Fruit fly (Drosophila melanogaster) whole organism, embryonic: ENCODE results near the gene IRSp53.

Source experiments
- ATbp ChIP-seq: fragments of 200-800 bp; sonication (Bioruptor generic); optimal IDR thresholded peaks from 2 replicates; lab custom pipeline; 2017; ENCODE audit warnings: missing biosample characterization, mild to moderate bottlenecking, missing genetic modification characterization, missing genetic modification reagents
- CG10209 ChIP-seq: fragments of 200-800 bp; sonication (Bioruptor generic); optimal IDR thresholded peaks from 3 replicates; lab custom pipeline; 2017; ENCODE audit warnings: missing biosample characterization, mild to moderate bottlenecking, missing genetic modification characterization, missing genetic modification reagents
- CG11695 ChIP-seq: fragments of 200-800 bp; sonication (Bioruptor generic); IDR thresholded peaks from 3 replicates; pipeline ENCODE4 v1.3.6; 2022; ENCODE audit warnings: missing biosample characterization, missing genetic modification characterization
- CG11723 ChIP-seq: fragments of 200-800 bp; sonication (Bioruptor generic); optimal IDR thresholded peaks from 2 replicates; lab custom pipeline; 2017; ENCODE audit warnings: missing biosample characterization, mild to moderate bottlenecking, missing genetic modification characterization
- CG12769 ChIP-seq: fragments of 200-800 bp; sonication (Bioruptor generic); optimal IDR thresholded peaks from 2 replicates; lab custom pipeline; 2019; ENCODE audit warnings: missing biosample characterization, mild to moderate bottlenecking, missing genetic modification characterization, moderate library complexity
- CG13894 ChIP-seq: fragments of 200-800 bp; sonication (Bioruptor generic); optimal IDR thresholded peaks from 3 replicates; lab custom pipeline; 2018; ENCODE audit warnings: missing biosample characterization, mild to moderate bottlenecking, missing genetic modification characterization, moderate library complexity
- CG15011 ChIP-seq: fragments of 200-800 bp; sonication (Bioruptor generic); optimal IDR thresholded peaks from 3 replicates; lab custom pipeline; 2018; ENCODE audit warnings: missing biosample characterization, mild to moderate bottlenecking, missing genetic modification characterization
- CG17359 ChIP-seq: fragments of 200-800 bp; sonication (Bioruptor generic); optimal IDR thresholded peaks from 3 replicates; lab custom pipeline; 2018; ENCODE audit warnings: missing biosample characterization, mild to moderate bottlenecking, missing genetic modification characterization, moderate library complexity
- CG18262 ChIP-seq: fragments of 200-800 bp; optimal IDR thresholded peaks from 3 replicates; lab custom pipeline; 2019; ENCODE audit warnings: missing biosample characterization, mild to moderate bottlenecking, missing genetic modification characterization, moderate library complexity
- CG1832 ChIP-seq: fragments of 200-800 bp; sonication (Bioruptor generic); optimal IDR thresholded peaks from 2 replicates; lab custom pipeline; 2017; ENCODE audit warnings: missing biosample characterization, mild to moderate bottlenecking, missing genetic modification characterization, inconsistent platforms
- CG3163 ChIP-seq: fragments of 200-800 bp; sonication (Bioruptor generic); optimal IDR thresholded peaks from 3 replicates; lab custom pipeline; 2016; ENCODE audit warnings: missing biosample characterization, missing genetic modification characterization
- CG32532 ChIP-seq: fragments of 200-800 bp; sonication (Bioruptor generic); IDR thresholded peaks from 2 replicates; pipeline ENCODE4 v1.3.6; 2022; ENCODE audit warnings: missing biosample characterization, missing genetic modification characterization
- CG3407 ChIP-seq: fragments of 200-800 bp; sonication (Bioruptor generic); optimal IDR thresholded peaks from 2 replicates; lab custom pipeline; 2018; ENCODE audit warnings: missing biosample characterization, mild to moderate bottlenecking, missing genetic modification characterization
- CG34224 ChIP-seq: fragments of 200-800 bp; sonication (Bioruptor generic); IDR thresholded peaks from 3 replicates; pipeline ENCODE4 v1.3.6; 2022; ENCODE audit warnings: missing biosample characterization, missing genetic modification characterization; ENCODE audit not compliant: partially characterized antibody
- CG4360 ChIP-seq: fragments of 200-800 bp; sonication (Bioruptor generic); IDR thresholded peaks from 2 replicates; pipeline ENCODE4 v1.3.6; 2022; ENCODE audit warnings: missing biosample characterization, missing genetic modification characterization
- CG43689 ChIP-seq: fragments of 200-800 bp; sonication (Bioruptor generic); IDR thresholded peaks from 2 replicates; pipeline ENCODE4 v1.3.6; 2022; ENCODE audit warnings: missing biosample characterization, missing genetic modification characterization
- CG6689 ChIP-seq: fragments of 200-800 bp; sonication (Bioruptor generic); IDR thresholded peaks from 2 replicates; pipeline ENCODE4 v1.3.6; 2022; ENCODE audit warnings: missing biosample characterization, missing genetic modification characterization
- CG7357 ChIP-seq: fragments of 200-800 bp; sonication (Bioruptor generic); IDR thresholded peaks from 3 replicates; pipeline ENCODE4 v1.3.6; 2022; ENCODE audit warnings: missing biosample characterization, missing genetic modification characterization
- CG7556 ChIP-seq: fragments of 200-800 bp; sonication (Bioruptor generic); optimal IDR thresholded peaks from 2 replicates; lab custom pipeline; 2017; ENCODE audit warnings: missing biosample characterization, mild to moderate bottlenecking, missing genetic modification characterization
- CG7987 ChIP-seq: fragments of 200-800 bp; sonication (Bioruptor generic); optimal IDR thresholded peaks from 2 replicates; lab custom pipeline; 2018; ENCODE audit warnings: missing biosample characterization, mild to moderate bottlenecking, missing genetic modification characterization, moderate library complexity
- CG8281 ChIP-seq: fragments of 200-800 bp; sonication (Bioruptor generic); optimal IDR thresholded peaks from 2 replicates; lab custom pipeline; 2018; ENCODE audit warnings: missing biosample characterization, mild to moderate bottlenecking, missing genetic modification characterization, moderate library complexity
- Dbx ChIP-seq: fragments of 200-800 bp; sonication (Bioruptor generic); IDR thresholded peaks from 3 replicates; pipeline ENCODE4 v1.3.6; 2022; ENCODE audit warnings: missing biosample characterization, missing genetic modification characterization
- Hmr ChIP-seq: fragments of 200-800 bp; sonication (Bioruptor generic); optimal IDR thresholded peaks from 3 replicates; lab custom pipeline; 2017; ENCODE audit warnings: mild to moderate bottlenecking, missing biosample characterization, missing genetic modification reagents, missing genetic modification characterization
- Lhr ChIP-seq: fragments of 200-800 bp; sonication (Bioruptor generic); optimal IDR thresholded peaks from 3 replicates; lab custom pipeline; 2017; ENCODE audit warnings: mild to moderate bottlenecking, missing biosample characterization, missing genetic modification reagents, missing genetic modification characterization
- Med ChIP-seq: fragments of 200-800 bp; sonication (Bioruptor generic); peaks from one replicate; lab custom pipeline; 2016; ENCODE audit warnings: missing biosample characterization, missing genetic modification characterization, mild to moderate bottlenecking, inconsistent platforms, moderate library complexity
- Pdp1 ChIP-seq, 2 experiments: fragments of 200-800 bp; sonication (Bioruptor generic); optimal IDR thresholded peaks; 3 replicates each; lab custom pipeline; 2016; ENCODE audit warnings: missing biosample characterization in 2 of 2, missing genetic modification characterization in 2 of 2, mild to moderate bottlenecking in 1 of 2, moderate library complexity in 1 of 2
- Ravus ChIP-seq: fragments of 200-800 bp; sonication (Bioruptor generic); IDR thresholded peaks from 2 replicates; pipeline ENCODE4 v1.3.6; 2022; ENCODE audit warnings: missing biosample characterization, missing genetic modification characterization
- abd-A ChIP-seq: fragments of 200-800 bp; sonication (Bioruptor generic); optimal IDR thresholded peaks from 3 replicates; lab custom pipeline; 2019; ENCODE audit warnings: missing biosample characterization, mild to moderate bottlenecking, missing genetic modification characterization, moderate library complexity
- ac ChIP-seq: fragments of 200-800 bp; sonication (Bioruptor generic); optimal IDR thresholded peaks from 3 replicates; lab custom pipeline; 2017; ENCODE audit warnings: missing biosample characterization, mild to moderate bottlenecking, missing genetic modification characterization
- amos ChIP-seq: fragments of 200-800 bp; sonication (Bioruptor generic); IDR thresholded peaks from 2 replicates; pipeline ENCODE4 v1.3.6; 2022; ENCODE audit warnings: missing biosample characterization, missing genetic modification characterization; ENCODE audit not compliant: partially characterized antibody
- aop ChIP-seq: fragments of 200-800 bp; sonication (Bioruptor generic); IDR thresholded peaks from 2 replicates; pipeline ENCODE4 v1.3.6; 2022; ENCODE audit warnings: missing biosample characterization, missing genetic modification characterization
- ash1 ChIP-seq: fragments of 200-800 bp; sonication (Bioruptor generic); optimal IDR thresholded peaks from 2 replicates; lab custom pipeline; 2018; ENCODE audit warnings: missing biosample characterization, mild to moderate bottlenecking, missing genetic modification characterization
- bab2 ChIP-seq: fragments of 200-800 bp; sonication (Bioruptor generic); optimal IDR thresholded peaks from 2 replicates; lab custom pipeline; 2016; ENCODE audit warnings: missing biosample characterization, missing genetic modification characterization
- chm ChIP-seq: fragments of 200-800 bp; sonication (Bioruptor generic); IDR thresholded peaks from 2 replicates; pipeline ENCODE4 v1.3.6; 2022; ENCODE audit warnings: missing biosample characterization, missing genetic modification characterization
- gsb ChIP-seq: fragments of 200-800 bp; sonication (Bioruptor generic); IDR thresholded peaks from 2 replicates; pipeline ENCODE4 v1.3.6; 2022; ENCODE audit warnings: missing biosample characterization, missing genetic modification characterization
- hkb ChIP-seq, 2 experiments: fragments of 200-800 bp in 1 of 2; fragments of >200 bp in 1 of 2; sonication (Bioruptor generic) in 1 of 2; IDR thresholded peaks in 1 of 2; optimal IDR thresholded peaks in 1 of 2; 2 replicates each; pipeline versions ENCODE4 v1.3.6 to Lab custom; 2017 to 2022; ENCODE audit warnings: missing biosample characterization in 1 of 2, missing genetic modification characterization in 1 of 2
- insv ChIP-seq, 2 experiments: fragments of 200-800 bp; sonication (Bioruptor generic); optimal IDR thresholded peaks; 3 replicates each; lab custom pipeline; 2016 to 2018; ENCODE audit warnings: missing biosample characterization in 2 of 2, missing genetic modification characterization in 2 of 2
- jumu ChIP-seq: fragments of 200-800 bp; sonication (Bioruptor generic); optimal IDR thresholded peaks from 3 replicates; lab custom pipeline; 2016; ENCODE audit warnings: missing biosample characterization, missing genetic modification characterization
- nmo ChIP-seq: fragments of 200-800 bp; sonication (Bioruptor generic); optimal IDR thresholded peaks from 2 replicates; lab custom pipeline; 2018; ENCODE audit warnings: missing biosample characterization, mild to moderate bottlenecking, missing genetic modification characterization, moderate library complexity
- pan ChIP-seq, 4 experiments: fragments of >200 bp in 3 of 4; fragments of 200-800 bp in 1 of 4; sonication (Bioruptor generic) in 1 of 4; optimal IDR thresholded peaks in 3 of 4; IDR thresholded peaks in 1 of 4; 2 replicates each; pipeline versions ENCODE4 v1.3.6 to Lab custom; 2017 to 2022; ENCODE audit warnings: missing biosample characterization in 2 of 4, missing genetic modification characterization in 2 of 4, mixed read lengths in 1 of 4
- row ChIP-seq: fragments of 200-800 bp; sonication (Bioruptor generic); IDR thresholded peaks from 3 replicates; pipeline ENCODE4 v1.3.6; 2022; ENCODE audit warnings: missing biosample characterization, missing genetic modification characterization
- sc ChIP-seq, 3 experiments: fragments of >200 bp in 2 of 3; fragments of 200-800 bp in 1 of 3; sonication (Bioruptor generic) in 1 of 3; optimal IDR thresholded peaks; 2 replicates in 2 of 3; 3 replicates in 1 of 3; lab custom pipeline; 2017; ENCODE audit warnings: mild to moderate bottlenecking in 1 of 3, missing biosample characterization in 1 of 3, missing genetic modification characterization in 1 of 3, missing genetic modification reagents in 1 of 3
- sens-2 ChIP-seq: fragments of 200-800 bp; sonication (Bioruptor generic); IDR thresholded peaks from 2 replicates; pipeline ENCODE4 v1.3.6; 2022; ENCODE audit warnings: missing biosample characterization, missing genetic modification characterization
- sqz ChIP-seq: fragments of 200-800 bp; sonication (Bioruptor generic); optimal IDR thresholded peaks from 3 replicates; lab custom pipeline; 2018; ENCODE audit warnings: missing biosample characterization, mild to moderate bottlenecking, missing genetic modification characterization
- sr ChIP-seq: fragments of 200-800 bp; sonication (Bioruptor generic); IDR thresholded peaks from 3 replicates; pipeline ENCODE4 v1.3.6; 2022; ENCODE audit warnings: missing biosample characterization, missing genetic modification characterization
- tll ChIP-seq, 2 experiments: fragments of 200-800 bp in 1 of 2; fragments of >200 bp in 1 of 2; sonication (Bioruptor generic) in 1 of 2; optimal IDR thresholded peaks; 2 replicates each; lab custom pipeline; 2017 to 2019; ENCODE audit warnings: missing biosample characterization in 2 of 2, missing genetic modification characterization in 2 of 2, mild to moderate bottlenecking in 1 of 2, moderate library complexity in 1 of 2
- zfh1 ChIP-seq: fragments of 200-800 bp; sonication (Bioruptor generic); IDR thresholded peaks from 3 replicates; pipeline ENCODE4 v1.3.6; 2022; ENCODE audit warnings: missing biosample characterization, missing genetic modification characterization

Gene IRSp53

dm6 chr3L:11119901-11120418, 15.9 kb upstream of the IRSp53 start (continued):
- no peak for TF ChIP-seq gsb (GFP tag; lab: Robert Waterston, UW)
- TF ChIP-seq insv (GFP tag; optimal IDR thresholded peaks at IDR 0.05; lab: Kevin White, UChicago), result peak in 1 of 2 experiments; percentile 62
- peak; percentile 48 for TF ChIP-seq CG15011
- no peak for TF ChIP-seq Lhr (GFP tag; lab: Kevin White, UChicago)
- TF ChIP-seq CG18262, result no peak
- no peak for TF ChIP-seq aop
- peak; percentile 96 for TF ChIP-seq abd-A (tag; lab: Kevin White, UChicago)
- TF ChIP-seq CG7357 (GFP tag; lab: Robert Waterston, UW), result no peak
- TF ChIP-seq chm (GFP tag; lab: Robert Waterston, UW), result 0 out of 2 replicates have a peak, but pooled peaks have one; percentile 11
- no peak for TF ChIP-seq Ravus (GFP tag; lab: Robert Waterston, UW)
- TF ChIP-seq sqz (GFP tag; lab: Kevin White, UChicago), result no peak
- TF ChIP-seq sr (GFP tag; lab: Robert Waterston, UW), result peak; percentile 37; the same call in 1 of the 3 replicates
- no peak for TF ChIP-seq hkb (optimal IDR thresholded peaks at IDR 0.05; lab: Kevin White, UChicago)
- TF ChIP-seq hkb (GFP tag; IDR thresholded peaks at IDR 0.05; lab: Robert Waterston, UW), result 0 out of 2 replicates have a peak, but pooled peaks have one; percentile 13
- TF ChIP-seq CG4360, result peak; percentile 5; the same call in 1 of the 2 replicates
- peak; percentile 22 for TF ChIP-seq CG7987 (GFP tag; lab: Kevin White, UChicago)
- peak; percentile 66 for TF ChIP-seq ATbp (GFP tag; lab: Kevin White, UChicago)
- peak in 1 of 2 experiments; percentile 100 for TF ChIP-seq Pdp1 (GFP tag; optimal IDR thresholded peaks at IDR 0.05; lab: Kevin White, UChicago)
- peak; percentile 40 for TF ChIP-seq CG17359 (tag; lab: Kevin White, UChicago)
- no peak; the same call in 1 of the 2 replicates for TF ChIP-seq amos (GFP tag; lab: Robert Waterston, UW)
- TF ChIP-seq CG34224, result no peak
- TF ChIP-seq CG43689 (GFP tag; lab: Robert Waterston, UW), result no peak
- no peak for TF ChIP-seq CG1832 (GFP tag; lab: Kevin White, UChicago)
- peak; percentile 14 for TF ChIP-seq jumu (GFP tag; lab: Kevin White, UChicago)
- TF ChIP-seq CG3163 (GFP tag; lab: Kevin White, UChicago), result peak; percentile 65
- peak; percentile 1 for TF ChIP-seq CG8281 (tag; lab: Kevin White, UChicago)
- peak; percentile 30 for TF ChIP-seq CG10209 (GFP tag; lab: Kevin White, UChicago)
- TF ChIP-seq CG12769, result peak; percentile 83
- no peak for TF ChIP-seq CG32532
- 0 out of 3 replicates have a peak, but pooled peaks have one; percentile 17 for TF ChIP-seq Dbx (GFP tag; lab: Robert Waterston, UW)
- no peak; the same call in 2 of the 3 replicates for TF ChIP-seq row (GFP tag; lab: Robert Waterston, UW)
- peak; percentile 18 for TF ChIP-seq CG11723 (GFP tag; lab: Kevin White, UChicago)
- peak; percentile 14 for TF ChIP-seq nmo (GFP tag; lab: Kevin White, UChicago)
- no peak for TF ChIP-seq sc (optimal IDR thresholded peaks at IDR 0.05; lab: Kevin White, UChicago)
- TF ChIP-seq sc (GFP tag; optimal IDR thresholded peaks at IDR 0.05; lab: Kevin White, UChicago), result peak; percentile 42
- TF ChIP-seq ac (GFP tag; lab: Kevin White, UChicago), result peak; percentile 49
- no peak for TF ChIP-seq bab2 (GFP tag; lab: Kevin White, UChicago)
- TF ChIP-seq zfh1, result 0 out of 3 replicates have a peak, but pooled peaks have one; percentile 18
- peak; percentile 74 for TF ChIP-seq Hmr
- TF ChIP-seq CG11695 (GFP tag; lab: Robert Waterston, UW), result 0 out of 3 replicates have a peak, but pooled peaks have one; percentile 14
- no peak for TF ChIP-seq pan (optimal IDR thresholded peaks at IDR 0.05; lab: Kevin White, UChicago)
- TF ChIP-seq pan (GFP tag; optimal IDR thresholded peaks at IDR 0.05 in 1 of 2, IDR thresholded peaks at IDR 0.05 in 1 of 2), result no peak
- TF ChIP-seq CG6689 (GFP tag; lab: Robert Waterston, UW), result no peak
- peak; percentile 84 for TF ChIP-seq CG13894 (tag; lab: Kevin White, UChicago)
- TF ChIP-seq tll (GFP tag; optimal IDR thresholded peaks at IDR 0.05; lab: Kevin White, UChicago), result peak in 1 of 2 experiments; percentile 44
- no peak for TF ChIP-seq sens-2 (GFP tag; lab: Robert Waterston, UW)
- TF ChIP-seq CG7556 (GFP tag; lab: Kevin White, UChicago), result no peak
- TF ChIP-seq ash1 (GFP tag; lab: Kevin White, UChicago), result peak; percentile 66
- peak; percentile 64 for TF ChIP-seq Med (GFP tag; lab: Kevin White, UChicago)
- TF ChIP-seq CG3407 (GFP tag; lab: Kevin White, UChicago), result peak; percentile 52
